Worm (Caenorhabditis elegans) whole organism, L1 larva: Measurements from ENCODE around the gene adah-1.

Source experiments
- C16A3.4 ChIP-seq: fragments of 150-350 bp; optimal IDR thresholded peaks from 2 replicates; lab custom pipeline; 2014; ENCODE audit warnings: missing biosample characterization, missing genetic modification characterization
- C34B4.2 ChIP-seq: sonication (generic microtip); optimal IDR thresholded peaks from 2 replicates; lab custom pipeline; 2017; ENCODE audit warnings: mild to moderate bottlenecking, missing genetic modification characterization, missing compliant biosample characterization
- ama-1 ChIP-seq: fragments of 150-350 bp; optimal IDR thresholded peaks from 2 replicates; lab custom pipeline; 2014
- blmp-1 ChIP-seq: fragments of 150-350 bp; optimal IDR thresholded peaks from 2 replicates; lab custom pipeline; 2014; ENCODE audit warnings: missing biosample characterization, missing genetic modification characterization
- ceh-63 ChIP-seq: fragments of 200-800 bp; sonication (Bioruptor generic); optimal IDR thresholded peaks from 2 replicates; lab custom pipeline; 2018; ENCODE audit warnings: mild to moderate bottlenecking, missing genetic modification characterization, missing compliant biosample characterization
- dpl-1 ChIP-seq, 3 experiments: fragments of 150-350 bp in 2 of 3; sonication (generic microtip) in 1 of 3; optimal IDR thresholded peaks; 2 replicates each; lab custom pipeline; 2014 to 2017; ENCODE audit warnings: missing biosample characterization in 3 of 3, missing genetic modification characterization in 3 of 3, missing genetic modification reagents in 3 of 3
- efl-1 ChIP-seq, 4 experiments: fragments of 150-350 bp; optimal IDR thresholded peaks in 3 of 4; peaks in 1 of 4; 1 replicate in 1 of 4; 2 replicates in 3 of 4; lab custom pipeline; 2014; ENCODE audit warnings: missing biosample characterization in 2 of 4, missing genetic modification characterization in 2 of 4, missing genetic modification reagents in 2 of 4
- egl-13 ChIP-seq: sonication (generic microtip); optimal IDR thresholded peaks from 2 replicates; lab custom pipeline; 2016; ENCODE audit warnings: missing genotype, missing genetic modification reagents, missing genetic modification characterization, missing compliant biosample characterization
- egl-27 ChIP-seq, 2 experiments: fragments of 150-350 bp in 1 of 2; sonication (generic microtip); optimal IDR thresholded peaks; 3 replicates each; lab custom pipeline; 2017 to 2018; ENCODE audit warnings: missing biosample characterization in 2 of 2, missing genetic modification characterization in 2 of 2, missing genetic modification reagents in 2 of 2
- elt-2 ChIP-seq: sonication (generic microtip); optimal IDR thresholded peaks from 2 replicates; lab custom pipeline; 2016; ENCODE audit warnings: missing genetic modification characterization, mild to moderate bottlenecking, inconsistent platforms, missing compliant biosample characterization, missing genetic modification reagents
- elt-3 ChIP-seq, 6 experiments: fragments of 150-350 bp in 1 of 6; sonication (generic microtip); optimal IDR thresholded peaks; 2 replicates each; lab custom pipeline; 2017 to 2018; ENCODE audit warnings: missing biosample characterization in 6 of 6, missing genetic modification characterization in 6 of 6, inconsistent platforms in 1 of 6
- fkh-10 ChIP-seq: sonication (generic microtip); optimal IDR thresholded peaks from 2 replicates; lab custom pipeline; 2017; ENCODE audit warnings: missing biosample characterization, missing genetic modification reagents, missing genetic modification characterization
- grh-1 ChIP-seq: fragments of 200-800 bp; sonication (Bioruptor generic); IDR thresholded peaks from 2 replicates; pipeline ENCODE4 v1.3.6; 2022; ENCODE audit warnings: missing genetic modification reagents, missing genetic modification characterization, missing compliant biosample characterization
- hlh-17 ChIP-seq: fragments of 200-800 bp; sonication (Bioruptor generic); optimal IDR thresholded peaks from 2 replicates; lab custom pipeline; 2018; ENCODE audit warnings: missing genetic modification characterization, mild to moderate bottlenecking, missing compliant biosample characterization, moderate library complexity, borderline replicate concordance
- hpl-2 ChIP-seq: fragments of 150-350 bp; optimal IDR thresholded peaks from 2 replicates; lab custom pipeline; 2014; ENCODE audit warnings: missing biosample characterization, missing genetic modification reagents, missing genetic modification characterization
- irx-1 ChIP-seq: sonication (generic microtip); optimal IDR thresholded peaks from 2 replicates; lab custom pipeline; 2016; ENCODE audit warnings: missing genetic modification characterization, missing compliant biosample characterization
- isw-1 ChIP-seq: fragments of 200-800 bp; sonication (Bioruptor generic); IDR thresholded peaks from 2 replicates; pipeline ENCODE4 v1.3.6; 2022; ENCODE audit warnings: missing genetic modification characterization, missing compliant biosample characterization
- jun-1 ChIP-seq: fragments of 150-350 bp; optimal IDR thresholded peaks from 2 replicates; lab custom pipeline; 2014; ENCODE audit warnings: missing biosample characterization, missing genetic modification reagents, missing genetic modification characterization
- lin-14 ChIP-seq: fragments of 200-800 bp; sonication (Bioruptor generic); optimal IDR thresholded peaks from 2 replicates; lab custom pipeline; 2018; ENCODE audit warnings: mild to moderate bottlenecking, missing genetic modification characterization, moderate library complexity, missing compliant biosample characterization
- lin-35 ChIP-seq, 2 experiments: fragments of 150-350 bp; optimal IDR thresholded peaks; 2 replicates each; lab custom pipeline; 2014; ENCODE audit warnings: missing biosample characterization in 2 of 2, missing genetic modification characterization in 2 of 2, missing genetic modification reagents in 2 of 2
- lir-3 ChIP-seq: sonication (generic microtip); optimal IDR thresholded peaks from 2 replicates; lab custom pipeline; 2016; ENCODE audit warnings: mild to moderate bottlenecking, missing genetic modification characterization, moderate library complexity, missing compliant biosample characterization; ENCODE audit not compliant: poor library complexity
- lsy-2 ChIP-seq, 2 experiments: fragments of 150-350 bp; optimal IDR thresholded peaks; 2 replicates each; lab custom pipeline; 2014; ENCODE audit warnings: missing biosample characterization in 2 of 2, missing genetic modification characterization in 2 of 2
- mab-9 ChIP-seq: fragments of 200-800 bp; sonication (Bioruptor generic); IDR thresholded peaks from 2 replicates; pipeline ENCODE4 v1.3.6; 2022; ENCODE audit warnings: missing genetic modification reagents, missing genetic modification characterization, missing compliant biosample characterization
- mef-2 ChIP-seq: fragments of 150-350 bp; optimal IDR thresholded peaks from 2 replicates; lab custom pipeline; 2014; ENCODE audit warnings: missing biosample characterization, missing genetic modification characterization
- mep-1 ChIP-seq: fragments of 150-350 bp; optimal IDR thresholded peaks from 2 replicates; lab custom pipeline; 2014; ENCODE audit warnings: missing biosample characterization, missing genetic modification characterization
- nhr-20 ChIP-seq: sonication (generic microtip); optimal IDR thresholded peaks from 2 replicates; lab custom pipeline; 2016; ENCODE audit warnings: mild to moderate bottlenecking, missing genetic modification characterization, missing compliant biosample characterization
- nhr-237 ChIP-seq: fragments of 150-350 bp; optimal IDR thresholded peaks from 2 replicates; lab custom pipeline; 2014; ENCODE audit warnings: missing biosample characterization, missing genetic modification characterization
- nhr-47 ChIP-seq: sonication (generic microtip); optimal IDR thresholded peaks from 2 replicates; lab custom pipeline; 2016; ENCODE audit warnings: mild to moderate bottlenecking, missing genetic modification characterization, moderate library complexity, missing compliant biosample characterization
- nhr-85 ChIP-seq: sonication (generic microtip); peaks from one replicate; lab custom pipeline; 2016; ENCODE audit warnings: missing genetic modification characterization, inconsistent platforms, missing compliant biosample characterization
- skn-1 ChIP-seq: fragments of 150-350 bp; optimal IDR thresholded peaks from 2 replicates; lab custom pipeline; 2014; ENCODE audit warnings: missing biosample characterization, missing genetic modification characterization
- snpc-4 ChIP-seq: fragments of 150-350 bp; optimal IDR thresholded peaks from 2 replicates; lab custom pipeline; 2014; ENCODE audit warnings: missing biosample characterization, missing genetic modification characterization
- snu-23 ChIP-seq: sonication (generic microtip); optimal IDR thresholded peaks from 2 replicates; lab custom pipeline; 2016; ENCODE audit warnings: missing genetic modification characterization, missing compliant biosample characterization
- sox-4 ChIP-seq: sonication (generic microtip); optimal IDR thresholded peaks from 2 replicates; lab custom pipeline; 2016; ENCODE audit warnings: missing genetic modification characterization, missing compliant biosample characterization
- sup-37 ChIP-seq: fragments of 200-800 bp; sonication (Bioruptor generic); optimal IDR thresholded peaks from 2 replicates; lab custom pipeline; 2018; ENCODE audit warnings: mild to moderate bottlenecking, missing genetic modification characterization, missing compliant biosample characterization
- tlp-1 ChIP-seq: fragments of 150-350 bp; optimal IDR thresholded peaks from 2 replicates; lab custom pipeline; 2014; ENCODE audit warnings: missing biosample characterization, missing genetic modification characterization
- unc-86 ChIP-seq: sonication (generic microtip); optimal IDR thresholded peaks from 2 replicates; lab custom pipeline; 2016; ENCODE audit warnings: missing genetic modification characterization, missing compliant biosample characterization
- unc-98 ChIP-seq: fragments of 200-800 bp; sonication (Bioruptor generic); IDR thresholded peaks from 2 replicates; pipeline ENCODE4 v1.3.6; 2022; ENCODE audit warnings: missing genetic modification characterization, missing compliant biosample characterization
- vab-15 ChIP-seq: sonication (generic microtip); optimal IDR thresholded peaks from 2 replicates; lab custom pipeline; 2017; ENCODE audit warnings: missing genotype, mild to moderate bottlenecking, missing genetic modification characterization, missing compliant biosample characterization
- xbp-1 ChIP-seq: sonication (generic microtip); optimal IDR thresholded peaks from 2 replicates; lab custom pipeline; 2016; ENCODE audit warnings: missing genetic modification characterization, missing compliant biosample characterization
- zag-1 ChIP-seq: fragments of 150-350 bp; optimal IDR thresholded peaks from 2 replicates; lab custom pipeline; 2014; ENCODE audit warnings: missing biosample characterization, missing genetic modification characterization
- ztf-4 ChIP-seq: fragments of 150-350 bp; optimal IDR thresholded peaks from 2 replicates; lab custom pipeline; 2014; ENCODE audit warnings: missing biosample characterization, missing genetic modification characterization

Gene adah-1

ce11 chrIV:7010835-7011234 is 13.2 kb upstream of the adah-1 start, which contains the start of gene C25A8.1:
TSS of gene C25A8.1 (plus strand) at chrIV:7011135.
- TF ChIP-seq mab-9, result no peak
- TF ChIP-seq efl-1 (optimal IDR thresholded peaks at IDR 0.05; lab: Kevin White, UChicago), result no peak
- TF ChIP-seq efl-1 (GFP tag; optimal IDR thresholded peaks at IDR 0.05 in 1 of 2; lab: Kevin White, UChicago), result peak in 1 of 2 experiments; percentile 15
- TF ChIP-seq, all 84 proteins: peak for 1

ce11 chrIV:7011728-7012127 is 12.3 kb upstream of the adah-1 start, which contains the start of gene trxr-1:
TSS of gene trxr-1 (plus strand) at chrIV:7011954.
- TF ChIP-seq lin-14 (GFP tag; lab: Kevin White, UChicago) (peak; percentile 11), sox-4 (no peak)
- TF ChIP-seq, all 84 proteins: peak for 1

- TF ChIP-seq irx-1 (tag; lab: Kevin White, UChicago), result no peak
- TF ChIP-seq zag-1 (tag; lab: Kevin White, UChicago), result no peak
- TF ChIP-seq nhr-47 (tag; lab: Kevin White, UChicago), result no peak
- TF ChIP-seq C34B4.2 (tag; lab: Kevin White, UChicago), result no peak
- TF ChIP-seq ztf-4 (tag; lab: Kevin White, UChicago), result no peak
- TF ChIP-seq snpc-4 (tag; lab: Kevin White, UChicago), result no peak
- TF ChIP-seq mef-2 (tag; lab: Kevin White, UChicago), result no peak
- no peak for TF ChIP-seq unc-98
- no peak for TF ChIP-seq nhr-237 (tag; lab: Kevin White, UChicago)
- TF ChIP-seq isw-1 (GFP tag; lab: Robert Waterston, UW), result no peak
- TF ChIP-seq lir-3 (tag; lab: Kevin White, UChicago), result no peak
- no peak for TF ChIP-seq jun-1 (tag; lab: Kevin White, UChicago)
- no peak for TF ChIP-seq egl-27 (tag; optimal IDR thresholded peaks at IDR 0.05; lab: Kevin White, UChicago)
- no peak for TF ChIP-seq hpl-2 (GFP tag; lab: Kevin White, UChicago)
- TF ChIP-seq tlp-1 (tag; lab: Kevin White, UChicago), result no peak
- no peak for TF ChIP-seq egl-13
These were observed 11.8 kb upstream of the adah-1 start for ce11 chrIV:7012214-7012613.

ce11 chrIV:7012731-7013445 is 11.1 kb upstream of the adah-1 start:
- peak; percentile 11 for TF ChIP-seq blmp-1 (tag; lab: Kevin White, UChicago)
- TF ChIP-seq C16A3.4 (tag; lab: Kevin White, UChicago), result peak; percentile 24
- peak in 1 of 2 experiments; percentile 36 for TF ChIP-seq lin-35 (GFP tag; optimal IDR thresholded peaks at IDR 0.05; lab: Kevin White, UChicago)
- TF ChIP-seq ceh-63 (GFP tag; lab: Kevin White, UChicago), result no peak
- no peak for TF ChIP-seq C34B4.2 (tag; lab: Kevin White, UChicago)
- TF ChIP-seq mep-1 (tag; lab: Kevin White, UChicago), result peak; percentile 35
- TF ChIP-seq egl-13, result no peak
- peak; percentile 38 for TF ChIP-seq lin-14 (GFP tag; lab: Kevin White, UChicago)
- TF ChIP-seq dpl-1 (GFP tag; optimal IDR thresholded peaks at IDR 0.05; lab: Kevin White, UChicago), result peak in 1 of 3 experiments; percentile 47
- TF ChIP-seq lsy-2 (tag; optimal IDR thresholded peaks at IDR 0.05; lab: Kevin White, UChicago), result peak in 1 of 2 experiments; percentile 51

- TF ChIP-seq ztf-4 (tag; lab: Kevin White, UChicago) (peak; percentile 10), skn-1 (tag; lab: Kevin White, UChicago) (peak; percentile 44), vab-15 (tag; lab: Kevin White, UChicago) (no peak), mep-1 (tag; lab: Kevin White, UChicago) (peak; percentile 67), lin-14 (GFP tag; lab: Kevin White, UChicago) (peak; percentile 86), nhr-85 (peak; percentile 83), dpl-1 (GFP tag; optimal IDR thresholded peaks at IDR 0.05; lab: Kevin White, UChicago) (peak; percentile 19 to 34 (median 20)), xbp-1 (tag; lab: Kevin White, UChicago) (peak; percentile 0), hlh-17 (GFP tag; lab: Kevin White, UChicago) (no peak), elt-2 (tag; lab: Kevin White, UChicago) (peak; percentile 30), lin-35 (GFP tag; optimal IDR thresholded peaks at IDR 0.05; lab: Kevin White, UChicago) (peak; percentile 27 to 44), snu-23 (GFP tag; lab: Kevin White, UChicago) (peak; percentile 60), grh-1 (no peak), unc-86 (tag; lab: Kevin White, UChicago) (peak; percentile 50), isw-1 (GFP tag; lab: Robert Waterston, UW) (peak; percentile 25; the same call in 1 of the 2 replicates), nhr-20 (tag; lab: Kevin White, UChicago) (peak; percentile 42), sup-37 (no peak), ama-1 (no peak), fkh-10 (GFP tag; lab: Kevin White, UChicago) (no peak), nhr-237 (tag; lab: Kevin White, UChicago) (no peak), blmp-1 (tag; lab: Kevin White, UChicago) (peak; percentile 35), C16A3.4 (tag; lab: Kevin White, UChicago) (peak; percentile 9), elt-3 (tag; optimal IDR thresholded peaks at IDR 0.05; lab: Kevin White, UChicago) (peak in 1 of 6 experiments; percentile 44)
These were observed 7.5 kb upstream of the adah-1 start for ce11 chrIV:7016502-7016901.
